Fruit fly (Drosophila melanogaster): Measurements from ENCODE around the gene CG15019.

Gene CG15019

DNA sequence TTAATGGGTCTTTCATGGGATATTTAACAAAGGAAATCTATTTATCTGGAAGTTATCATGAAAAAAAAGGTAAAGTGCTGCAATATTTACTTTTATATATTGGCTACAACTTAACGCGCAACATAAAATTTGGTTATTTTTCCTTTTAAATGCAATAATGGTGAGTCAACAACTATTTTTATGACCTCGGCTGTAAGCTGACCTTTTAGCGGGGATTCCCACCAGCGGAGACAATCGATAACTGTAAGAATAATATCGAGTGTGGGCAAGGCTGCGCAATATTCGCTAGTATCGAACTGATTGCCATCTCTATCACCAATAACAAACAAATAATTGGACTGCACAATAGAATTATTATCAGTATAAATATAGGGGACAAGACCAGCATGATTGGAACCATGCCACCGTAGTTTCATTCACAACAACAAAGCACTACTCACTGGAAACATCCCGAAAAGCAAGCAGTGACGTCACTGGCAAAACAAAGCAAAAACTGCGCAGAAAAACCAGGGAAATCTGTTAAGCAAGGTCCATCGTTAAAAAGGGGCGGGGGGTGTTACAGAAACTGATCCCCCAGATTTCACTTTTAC lies 2.6 kb downstream of the CG15019 start, which contains the start of gene Syx17:
Gene Syx17 (plus strand): TSS at position 308 of the 590 bp plus-strand sequence.
- TF ChIP-seq sv (GFP tag; optimal IDR thresholded peaks at IDR 0.05) (peak; percentile 17), Hnf4 (GFP tag; optimal IDR thresholded peaks at IDR 0.05) (peak; percentile 71), HLH106 (tag; optimal IDR thresholded peaks at IDR 0.05) (peak; percentile 29), sage (GFP tag; optimal IDR thresholded peaks at IDR 0.05) (peak; percentile 33), Mio (GFP tag; optimal IDR thresholded peaks at IDR 0.05) (no peak), brk (GFP tag; optimal IDR thresholded peaks at IDR 0.05) (peak; percentile 30), h (GFP tag; optimal IDR thresholded peaks at IDR 0.05) (peak; percentile 43), OdsH (GFP tag; optimal IDR thresholded peaks at IDR 0.05) (no peak), CG9705 (GFP tag; optimal IDR thresholded peaks at IDR 0.05) (peak; percentile 34), dsf (GFP tag; optimal IDR thresholded peaks at IDR 0.05; ENCODE audit: borderline replicate concordance) (no peak), tai (GFP tag; optimal IDR thresholded peaks at IDR 0.05) (peak; percentile 57), pan (optimal IDR thresholded peaks at IDR 0.05) (no peak), Hr83 (GFP tag; optimal IDR thresholded peaks at IDR 0.05; ENCODE audit: poor library complexity, severe bottlenecking) (peak; percentile 58), N (GFP tag; optimal IDR thresholded peaks at IDR 0.05) (no peak), rgr (GFP tag; optimal IDR thresholded peaks at IDR 0.05) (peak; percentile 52), Rel (GFP tag; optimal IDR thresholded peaks at IDR 0.05) (no peak), Rel (tag; optimal IDR thresholded peaks at IDR 0.05) (peak; percentile 98), dmrt93B (GFP tag; optimal IDR thresholded peaks at IDR 0.05) (peak; percentile 4), Jra (GFP tag; optimal IDR thresholded peaks at IDR 0.05) (peak; percentile 7), fru (GFP tag; optimal IDR thresholded peaks at IDR 0.05) (peak; percentile 47), Hr78 (GFP tag; optimal IDR thresholded peaks at IDR 0.05) (peak; percentile 86), ey (GFP tag; optimal IDR thresholded peaks at IDR 0.05) (peak; percentile 40), foxo (GFP tag; optimal IDR thresholded peaks at IDR 0.05) (peak in 1 of 2 experiments; percentile 53), psq (GFP tag; optimal IDR thresholded peaks at IDR 0.05) (peak; percentile 21), Sp1 (GFP tag; optimal IDR thresholded peaks at IDR 0.05) (peak; percentile 33), br (GFP tag; optimal IDR thresholded peaks at IDR 0.05) (peak; percentile 25), CG32264 (GFP tag; optimal IDR thresholded peaks at IDR 0.05) (no peak), Dif (GFP tag; optimal IDR thresholded peaks at IDR 0.05; ENCODE audit: partially characterized antibody) (no peak), jim (GFP tag; optimal IDR thresholded peaks at IDR 0.05) (no peak)

DNA sequence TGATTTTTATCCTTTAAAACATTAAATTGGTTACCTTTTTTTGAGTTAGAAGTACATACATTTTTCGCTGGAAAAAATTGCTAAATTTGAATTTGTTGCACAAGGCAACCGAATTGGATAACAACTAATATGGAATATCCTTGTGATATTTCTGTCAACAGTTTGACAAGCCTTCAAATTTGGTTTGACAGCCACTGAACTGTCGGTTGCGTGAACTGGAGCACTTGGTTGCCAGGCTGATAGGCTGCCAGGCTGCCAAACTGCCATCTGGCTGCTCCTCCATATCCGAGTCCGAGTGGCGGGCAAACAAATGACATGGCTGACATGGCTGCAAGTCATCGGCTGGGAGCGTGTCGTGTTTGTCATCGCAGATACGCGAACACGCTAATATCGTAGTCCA lies 4.6 kb downstream of the CG15019 start:
- TF ChIP-seq usp (GFP tag; optimal IDR thresholded peaks at IDR 0.05) (no peak), fru (GFP tag; optimal IDR thresholded peaks at IDR 0.05) (no peak), Rel (GFP tag; optimal IDR thresholded peaks at IDR 0.05) (no peak), Rel (tag; optimal IDR thresholded peaks at IDR 0.05) (no peak), Myc (optimal IDR thresholded peaks at IDR 0.05) (peak; percentile 26)

DNA sequence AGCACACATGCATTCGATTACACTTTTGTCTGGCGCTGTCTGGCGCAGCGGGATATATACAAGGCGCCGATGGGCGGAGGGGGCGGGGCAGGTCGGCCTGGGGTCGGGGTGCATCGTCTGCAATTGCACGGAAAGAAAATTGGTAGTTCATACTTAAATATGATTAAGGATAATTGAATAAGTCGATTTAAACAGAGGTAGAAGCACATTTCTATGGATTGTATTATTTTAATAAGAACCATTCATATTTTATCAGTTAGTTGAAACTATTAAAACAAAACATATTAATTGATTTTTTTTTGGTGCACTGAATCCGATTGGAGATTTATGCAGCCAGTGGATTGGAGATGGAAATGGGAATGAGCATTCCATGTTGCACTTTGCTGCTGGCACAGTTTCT lies 6.0 kb downstream of the CG15019 start:
- peak; percentile 6 for TF ChIP-seq HLH106 (tag; optimal IDR thresholded peaks at IDR 0.05)
- TF ChIP-seq rgr (GFP tag; optimal IDR thresholded peaks at IDR 0.05): no peak
- TF ChIP-seq foxo (GFP tag; optimal IDR thresholded peaks at IDR 0.05): peak in 1 of 2 experiments; percentile 14

DNA sequence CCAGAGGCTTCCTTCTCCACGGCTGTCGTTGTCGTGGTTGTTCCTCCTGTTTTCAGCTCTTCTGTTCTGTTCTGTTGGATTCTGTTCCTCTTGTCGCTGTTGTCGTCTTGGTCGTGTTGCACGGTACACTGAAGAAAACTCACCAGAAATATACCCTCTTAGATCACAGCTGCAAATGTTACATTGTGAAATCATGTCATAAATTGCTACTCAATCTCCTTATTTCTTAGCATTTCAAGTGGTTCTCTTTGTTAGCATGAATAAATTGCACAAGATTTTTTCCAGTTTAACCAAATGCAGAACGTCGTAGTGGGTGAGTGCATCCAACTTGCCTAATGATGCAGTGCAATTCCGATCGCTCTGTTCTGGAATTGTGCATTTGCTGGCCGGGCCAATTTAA lies 8.0 kb downstream of the CG15019 start:
- TF ChIP-seq CG32264 (GFP tag; optimal IDR thresholded peaks at IDR 0.05): no peak
- no peak for TF ChIP-seq dl (GFP tag; optimal IDR thresholded peaks at IDR 0.05; ENCODE audit: insufficient read depth in 1 of 2, partially characterized antibody in 2 of 2)
- TF ChIP-seq Abd-B (GFP tag; optimal IDR thresholded peaks at IDR 0.05): no peak
- no peak for TF ChIP-seq lola (GFP tag; optimal IDR thresholded peaks at IDR 0.05)
- no peak for TF ChIP-seq woc (GFP tag; optimal IDR thresholded peaks at IDR 0.05)
- no peak for TF ChIP-seq usp (GFP tag; optimal IDR thresholded peaks at IDR 0.05)
- TF ChIP-seq rgr (GFP tag; optimal IDR thresholded peaks at IDR 0.05): no peak

Data from whole organism, wandering third instar larva.